Worm (Caenorhabditis elegans) whole organism, L1 larva: Measurements from ENCODE around the gene K08D12.4.

ENCODE experiments used
- C04F5.9 ChIP-seq: sonication (generic microtip); optimal IDR thresholded peaks from 2 replicates; lab custom pipeline; 2016; ENCODE audit warnings: missing genetic modification characterization, missing compliant biosample characterization
- aha-1 ChIP-seq: fragments of 150-350 bp; optimal IDR thresholded peaks from 2 replicates; lab custom pipeline; 2014; ENCODE audit warnings: missing biosample characterization, missing genetic modification characterization
- ceh-8 ChIP-seq: fragments of 200-800 bp; sonication (Bioruptor generic); optimal IDR thresholded peaks from 2 replicates; lab custom pipeline; 2018; ENCODE audit warnings: mild to moderate bottlenecking, missing genetic modification characterization, moderate library complexity, missing compliant biosample characterization
- ceh-82 ChIP-seq, 3 experiments: fragments of 150-350 bp in 1 of 3; sonication (generic microtip) in 2 of 3; optimal IDR thresholded peaks; 2 replicates each; lab custom pipeline; 2014 to 2017; ENCODE audit warnings: missing biosample characterization in 3 of 3, missing genetic modification characterization in 3 of 3
- fkh-10 ChIP-seq: sonication (generic microtip); optimal IDR thresholded peaks from 2 replicates; lab custom pipeline; 2017; ENCODE audit warnings: missing biosample characterization, missing genetic modification reagents, missing genetic modification characterization
- mdl-1 ChIP-seq, 2 experiments: fragments of 150-350 bp; optimal IDR thresholded peaks; 2 replicates each; lab custom pipeline; 2014 to 2017; ENCODE audit warnings: missing biosample characterization in 2 of 2, missing genetic modification characterization in 2 of 2, inconsistent platforms in 1 of 2
- nhr-19 ChIP-seq: fragments of 200-800 bp; sonication (Bioruptor generic); conservative IDR thresholded peaks from 2 replicates; pipeline ENCODE4 v1.3.6; 2022; ENCODE audit warnings: missing genetic modification characterization, missing compliant biosample characterization
- pag-3 ChIP-seq: sonication (generic microtip); optimal IDR thresholded peaks from 2 replicates; lab custom pipeline; 2017; ENCODE audit warnings: missing genetic modification characterization, mild to moderate bottlenecking, missing compliant biosample characterization, antibody characterized with exemption, borderline replicate concordance; ENCODE audit not compliant: insufficient read depth
- xbp-1 ChIP-seq: sonication (generic microtip); optimal IDR thresholded peaks from 2 replicates; lab custom pipeline; 2016; ENCODE audit warnings: missing genetic modification characterization, missing compliant biosample characterization
- zag-1 ChIP-seq: fragments of 150-350 bp; optimal IDR thresholded peaks from 2 replicates; lab custom pipeline; 2014; ENCODE audit warnings: missing biosample characterization, missing genetic modification characterization
- ztf-11 ChIP-seq, 2 experiments: sonication (generic microtip); optimal IDR thresholded peaks; 2 replicates each; lab custom pipeline; 2016 to 2017; ENCODE audit warnings: missing genetic modification characterization in 2 of 2, missing biosample characterization in 1 of 2, missing compliant biosample characterization in 1 of 2

- TF ChIP-seq aha-1 (tag; lab: Kevin White, UChicago): no peak
- TF ChIP-seq ceh-8: no peak
- no peak for TF ChIP-seq mdl-1 (tag; optimal IDR thresholded peaks at IDR 0.05; lab: Kevin White, UChicago)
- TF ChIP-seq C04F5.9 (tag; lab: Kevin White, UChicago): no peak
- TF ChIP-seq ztf-11 (tag; optimal IDR thresholded peaks at IDR 0.05; lab: Kevin White, UChicago): no peak
- TF ChIP-seq nhr-19: no peak
- no peak for TF ChIP-seq zag-1 (tag; lab: Kevin White, UChicago)
- no peak for TF ChIP-seq pag-3 (tag; lab: Kevin White, UChicago)
- no peak for TF ChIP-seq xbp-1 (tag; lab: Kevin White, UChicago)
- TF ChIP-seq fkh-10 (GFP tag; lab: Kevin White, UChicago): no peak
- TF ChIP-seq ceh-82 (tag; optimal IDR thresholded peaks at IDR 0.05; lab: Kevin White, UChicago): no peak
Measured at ce11 chrIV:1721610-1722009, 14.5 kb downstream of the K08D12.4 start.
